Fruit fly (Drosophila melanogaster) whole organism, embryonic: Measurements from ENCODE around the gene CG17249.
A peak's percentile ranks its signal among the peaks of the same experiment; 100 is the strongest.

Experiments
- Atf6 ChIP-seq: fragments of 200-800 bp; sonication (Bioruptor generic); IDR thresholded peaks from 2 replicates; pipeline ENCODE4 v1.3.6; 2022; ENCODE audit warnings: missing biosample characterization, missing genetic modification characterization
- BEAF-32 ChIP-seq: fragments of 200-800 bp; sonication (Bioruptor generic); optimal IDR thresholded peaks from 3 replicates; lab custom pipeline; 2017; ENCODE audit warnings: missing biosample characterization, missing genetic modification characterization, mild to moderate bottlenecking, moderate library complexity, missing genetic modification reagents
- Bteb2 ChIP-seq: fragments of 200-800 bp; sonication (Bioruptor generic); optimal IDR thresholded peaks from 2 replicates; lab custom pipeline; 2016; ENCODE audit warnings: missing biosample characterization, missing genetic modification characterization
- CG10274 ChIP-seq: fragments of 200-800 bp; sonication (Bioruptor generic); optimal IDR thresholded peaks from 3 replicates; lab custom pipeline; 2017; ENCODE audit warnings: missing biosample characterization, mild to moderate bottlenecking, missing genetic modification characterization
- CG11093 ChIP-seq: fragments of 200-800 bp; sonication (Bioruptor generic); IDR thresholded peaks from 3 replicates; pipeline ENCODE4 v1.3.6; 2022; ENCODE audit warnings: missing biosample characterization, missing genetic modification characterization
- CG11398 ChIP-seq: fragments of 200-800 bp; sonication (Bioruptor generic); optimal IDR thresholded peaks from 2 replicates; lab custom pipeline; 2016; ENCODE audit warnings: missing biosample characterization, missing genetic modification characterization
- CG12071 ChIP-seq: fragments of 200-800 bp; sonication (Bioruptor generic); optimal IDR thresholded peaks from 3 replicates; lab custom pipeline; 2018; ENCODE audit warnings: missing biosample characterization, mild to moderate bottlenecking, missing genetic modification characterization
- CG13296 ChIP-seq: fragments of 200-800 bp; sonication (Bioruptor generic); optimal IDR thresholded peaks from 3 replicates; lab custom pipeline; 2018; ENCODE audit warnings: missing biosample characterization, mild to moderate bottlenecking, missing genetic modification characterization
- CG13624 ChIP-seq: fragments of 200-800 bp; sonication (Bioruptor generic); optimal IDR thresholded peaks from 2 replicates; lab custom pipeline; 2016; ENCODE audit warnings: missing biosample characterization, missing genetic modification characterization
- CG14441 ChIP-seq: fragments of 200-800 bp; sonication (Bioruptor generic); IDR thresholded peaks from 2 replicates; pipeline ENCODE4 v1.3.6; 2022; ENCODE audit warnings: missing biosample characterization, missing genetic modification characterization
- CG16815 ChIP-seq: fragments of 200-800 bp; sonication (Bioruptor generic); optimal IDR thresholded peaks from 3 replicates; lab custom pipeline; 2017; ENCODE audit warnings: missing biosample characterization, mild to moderate bottlenecking, missing genetic modification characterization
- CG17328 ChIP-seq: fragments of 200-800 bp; sonication (Bioruptor generic); IDR thresholded peaks from 2 replicates; pipeline ENCODE4 v1.3.6; 2022; ENCODE audit warnings: missing biosample characterization, missing genetic modification characterization
- CG17568 ChIP-seq: fragments of 200-800 bp; sonication (Bioruptor generic); optimal IDR thresholded peaks from 2 replicates; lab custom pipeline; 2018; ENCODE audit warnings: missing biosample characterization, mild to moderate bottlenecking, missing genetic modification characterization, moderate library complexity
- CG2875 ChIP-seq: fragments of 200-800 bp; sonication (Bioruptor generic); optimal IDR thresholded peaks from 2 replicates; lab custom pipeline; 2017; ENCODE audit warnings: missing biosample characterization, mild to moderate bottlenecking, missing genetic modification characterization, missing genetic modification reagents
- CG3838 ChIP-seq: fragments of 200-800 bp; sonication (Bioruptor generic); optimal IDR thresholded peaks from 3 replicates; lab custom pipeline; 2016; ENCODE audit warnings: missing biosample characterization, missing genetic modification characterization
- CG42726 ChIP-seq: fragments of 200-800 bp; sonication (Bioruptor generic); IDR thresholded peaks from 2 replicates; pipeline ENCODE4 v1.3.6; 2022; ENCODE audit warnings: missing biosample characterization, missing genetic modification characterization; ENCODE audit not compliant: partially characterized antibody
- CG4328 ChIP-seq: fragments of 200-800 bp; sonication (Bioruptor generic); optimal IDR thresholded peaks from 3 replicates; lab custom pipeline; 2017; ENCODE audit warnings: missing biosample characterization, missing genetic modification reagents, missing genetic modification characterization
- CG5953 ChIP-seq: fragments of 200-800 bp; sonication (Bioruptor generic); IDR thresholded peaks from 2 replicates; pipeline ENCODE4 v1.3.6; 2022; ENCODE audit warnings: missing biosample characterization, missing genetic modification characterization
- CG6689 ChIP-seq: fragments of 200-800 bp; sonication (Bioruptor generic); IDR thresholded peaks from 2 replicates; pipeline ENCODE4 v1.3.6; 2022; ENCODE audit warnings: missing biosample characterization, missing genetic modification characterization
- CG7372 ChIP-seq: fragments of 200-800 bp; sonication (Bioruptor generic); IDR thresholded peaks from 2 replicates; pipeline ENCODE4 v1.3.6; 2022; ENCODE audit warnings: missing biosample characterization, missing genetic modification characterization
- CG8281 ChIP-seq: fragments of 200-800 bp; sonication (Bioruptor generic); optimal IDR thresholded peaks from 2 replicates; lab custom pipeline; 2018; ENCODE audit warnings: missing biosample characterization, mild to moderate bottlenecking, missing genetic modification characterization, moderate library complexity
- CG8290 ChIP-seq, 3 experiments: fragments of 200-800 bp; sonication (Bioruptor generic); optimal IDR thresholded peaks; 2 replicates each; lab custom pipeline; 2016 to 2019; ENCODE audit warnings: missing biosample characterization in 3 of 3, missing genetic modification characterization in 3 of 3, mild to moderate bottlenecking in 2 of 3, moderate library complexity in 1 of 3
- Chrac-16 ChIP-seq: fragments of 200-800 bp; sonication (Bioruptor generic); optimal IDR thresholded peaks from 3 replicates; lab custom pipeline; 2016; ENCODE audit warnings: missing biosample characterization, missing genetic modification characterization
- CkIIα-i1 ChIP-seq: fragments of 200-800 bp; sonication (Bioruptor generic); IDR thresholded peaks from 2 replicates; pipeline ENCODE4 v1.3.6; 2022; ENCODE audit warnings: missing biosample characterization, missing genetic modification characterization
- D19B ChIP-seq: fragments of 200-800 bp; sonication (Bioruptor generic); optimal IDR thresholded peaks from 2 replicates; lab custom pipeline; 2017; ENCODE audit warnings: missing biosample characterization, mild to moderate bottlenecking, missing genetic modification characterization
- Dad ChIP-seq: fragments of 200-800 bp; sonication (Bioruptor generic); optimal IDR thresholded peaks from 3 replicates; lab custom pipeline; 2016; ENCODE audit warnings: missing biosample characterization, missing genetic modification characterization
- Doc2 ChIP-seq: fragments of 200-800 bp; sonication (Bioruptor generic); IDR thresholded peaks from 2 replicates; pipeline ENCODE4 v1.3.6; 2022; ENCODE audit warnings: missing biosample characterization, missing genetic modification characterization
- Ets97D ChIP-seq: fragments of 200-800 bp; sonication (Bioruptor generic); optimal IDR thresholded peaks from 3 replicates; lab custom pipeline; 2016; ENCODE audit warnings: missing biosample characterization, missing genetic modification characterization
- HLH3B ChIP-seq: fragments of 200-800 bp; sonication (Bioruptor generic); IDR thresholded peaks from 2 replicates; pipeline ENCODE4 v1.3.6; 2022; ENCODE audit warnings: missing biosample characterization, missing genetic modification characterization
- Hand ChIP-seq: fragments of 200-800 bp; sonication (Bioruptor generic); optimal IDR thresholded peaks from 2 replicates; lab custom pipeline; 2017; ENCODE audit warnings: mild to moderate bottlenecking, missing biosample characterization, missing genetic modification reagents, missing genetic modification characterization
- Hmr ChIP-seq: fragments of 200-800 bp; sonication (Bioruptor generic); optimal IDR thresholded peaks from 3 replicates; lab custom pipeline; 2017; ENCODE audit warnings: mild to moderate bottlenecking, missing biosample characterization, missing genetic modification reagents, missing genetic modification characterization
- Meics ChIP-seq: fragments of 200-800 bp; sonication (Bioruptor generic); optimal IDR thresholded peaks from 2 replicates; lab custom pipeline; 2017; ENCODE audit warnings: missing biosample characterization, mild to moderate bottlenecking, missing genetic modification characterization
- NC2α ChIP-seq: fragments of 200-800 bp; sonication (Bioruptor generic); optimal IDR thresholded peaks from 2 replicates; lab custom pipeline; 2016; ENCODE audit warnings: missing biosample characterization, missing genetic modification characterization
- PHDP ChIP-seq: fragments of 200-800 bp; sonication (Bioruptor generic); optimal IDR thresholded peaks from 3 replicates; lab custom pipeline; 2018; ENCODE audit warnings: missing biosample characterization, mild to moderate bottlenecking, missing genetic modification characterization, moderate library complexity
- Spps ChIP-seq: fragments of 200-800 bp; sonication (Bioruptor generic); optimal IDR thresholded peaks from 2 replicates; lab custom pipeline; 2018; ENCODE audit warnings: missing biosample characterization, mild to moderate bottlenecking, missing genetic modification characterization
- ab ChIP-seq: fragments of 200-800 bp; sonication (Bioruptor generic); optimal IDR thresholded peaks from 2 replicates; lab custom pipeline; 2016; ENCODE audit warnings: missing biosample characterization, missing genetic modification characterization
- ara ChIP-seq: fragments of 200-800 bp; sonication (Bioruptor generic); IDR thresholded peaks from 2 replicates; pipeline ENCODE4 v1.3.6; 2022; ENCODE audit warnings: missing biosample characterization, missing genetic modification characterization
- az2 ChIP-seq: fragments of 200-800 bp; sonication (Bioruptor generic); optimal IDR thresholded peaks from 3 replicates; lab custom pipeline; 2016; ENCODE audit warnings: missing biosample characterization, missing genetic modification characterization
- btn ChIP-seq: fragments of 200-800 bp; sonication (Bioruptor generic); optimal IDR thresholded peaks from 2 replicates; lab custom pipeline; 2016; ENCODE audit warnings: missing biosample characterization, missing genetic modification characterization
- cg ChIP-seq: fragments of 200-800 bp; sonication (Bioruptor generic); optimal IDR thresholded peaks from 3 replicates; lab custom pipeline; 2019; ENCODE audit warnings: missing biosample characterization, mild to moderate bottlenecking, missing genetic modification characterization, moderate library complexity
- chm ChIP-seq: fragments of 200-800 bp; sonication (Bioruptor generic); IDR thresholded peaks from 2 replicates; pipeline ENCODE4 v1.3.6; 2022; ENCODE audit warnings: missing biosample characterization, missing genetic modification characterization
- dimm ChIP-seq: fragments of 200-800 bp; sonication (Bioruptor generic); IDR thresholded peaks from 2 replicates; pipeline ENCODE4 v1.3.6; 2022; ENCODE audit warnings: missing biosample characterization, missing genetic modification characterization
- fd3F ChIP-seq: fragments of 200-800 bp; sonication (Bioruptor generic); optimal IDR thresholded peaks from 2 replicates; lab custom pipeline; 2018; ENCODE audit warnings: missing biosample characterization, mild to moderate bottlenecking, missing genetic modification characterization, moderate library complexity
- ham ChIP-seq: fragments of 200-800 bp; sonication (Bioruptor generic); IDR thresholded peaks from 2 replicates; pipeline ENCODE4 v1.3.6; 2022; ENCODE audit warnings: missing biosample characterization, missing genetic modification characterization
- hkb ChIP-seq, 2 experiments: fragments of 200-800 bp in 1 of 2; fragments of >200 bp in 1 of 2; sonication (Bioruptor generic) in 1 of 2; IDR thresholded peaks in 1 of 2; optimal IDR thresholded peaks in 1 of 2; 2 replicates each; pipeline versions ENCODE4 v1.3.6 to Lab custom; 2017 to 2022; ENCODE audit warnings: missing biosample characterization in 1 of 2, missing genetic modification characterization in 1 of 2
- kay ChIP-seq: fragments of 200-800 bp; sonication (Bioruptor generic); optimal IDR thresholded peaks from 2 replicates; lab custom pipeline; 2016; ENCODE audit warnings: missing biosample characterization, missing genetic modification characterization
- knrl ChIP-seq: fragments of 200-800 bp; sonication (Bioruptor generic); IDR thresholded peaks from 3 replicates; pipeline ENCODE4 v1.3.6; 2022; ENCODE audit warnings: missing biosample characterization, missing genetic modification characterization; ENCODE audit not compliant: partially characterized antibody
- lab ChIP-seq: fragments of 200-800 bp; sonication (Bioruptor generic); optimal IDR thresholded peaks from 3 replicates; lab custom pipeline; 2017; ENCODE audit warnings: missing biosample characterization, missing genetic modification characterization, mild to moderate bottlenecking, moderate library complexity, missing genetic modification reagents
- lmd ChIP-seq: fragments of 200-800 bp; sonication (Bioruptor generic); IDR thresholded peaks from 2 replicates; pipeline ENCODE4 v1.3.6; 2022; ENCODE audit warnings: missing biosample characterization, missing genetic modification characterization
- z ChIP-seq: fragments of 200-800 bp; sonication (Bioruptor generic); IDR thresholded peaks from 3 replicates; pipeline ENCODE4 v1.3.6; 2022; ENCODE audit warnings: missing biosample characterization, missing genetic modification characterization

CG17249 gene

dm6 chr3L:1609611-1610010, 37.7 kb downstream of the CG17249 start (continued):
- TF ChIP-seq CG5953 (GFP tag; lab: Robert Waterston, UW) = no peak
- no peak for TF ChIP-seq knrl (GFP tag; lab: Robert Waterston, UW)
- TF ChIP-seq hkb (optimal IDR thresholded peaks at IDR 0.05; lab: Kevin White, UChicago) = no peak
- TF ChIP-seq hkb (GFP tag; IDR thresholded peaks at IDR 0.05; lab: Robert Waterston, UW) = peak; percentile 34; the same call in 1 of the 2 replicates
- no peak for TF ChIP-seq CG3838 (GFP tag; lab: Kevin White, UChicago)
- TF ChIP-seq lmd = peak; percentile 68; the same call in 1 of the 2 replicates
- no peak for TF ChIP-seq dimm (GFP tag; lab: Robert Waterston, UW)
- no peak for TF ChIP-seq ham (GFP tag; lab: Robert Waterston, UW)
- peak; percentile 48; the same call in 1 of the 2 replicates for TF ChIP-seq CG7372 (GFP tag; lab: Robert Waterston, UW)
- peak; percentile 1 for TF ChIP-seq Hand (GFP tag; lab: Kevin White, UChicago)
- peak; percentile 3 for TF ChIP-seq Dad (GFP tag; lab: Kevin White, UChicago)
- no peak for TF ChIP-seq HLH3B (GFP tag; lab: Robert Waterston, UW)
- no peak for TF ChIP-seq CG17568
- TF ChIP-seq PHDP (tag; lab: Kevin White, UChicago) = peak; percentile 48
- peak; percentile 36 for TF ChIP-seq lab (GFP tag; lab: Kevin White, UChicago)
- TF ChIP-seq CG11398 (GFP tag; lab: Kevin White, UChicago) = no peak
- no peak for TF ChIP-seq NC2α
- no peak for TF ChIP-seq btn (GFP tag; lab: Kevin White, UChicago)
- peak; percentile 29 for TF ChIP-seq CG13624
- TF ChIP-seq chm (GFP tag; lab: Robert Waterston, UW) = no peak
- TF ChIP-seq cg (GFP tag; lab: Kevin White, UChicago) = no peak
- TF ChIP-seq CG2875 (GFP tag; lab: Kevin White, UChicago) = no peak
- TF ChIP-seq CG13296 (GFP tag; lab: Kevin White, UChicago) = peak; percentile 12
- TF ChIP-seq CG11093 (GFP tag; lab: Robert Waterston, UW) = no peak
- TF ChIP-seq CG8281 (tag; lab: Kevin White, UChicago) = no peak
- peak; percentile 44; the same call in 1 of the 2 replicates for TF ChIP-seq CG6689 (GFP tag; lab: Robert Waterston, UW)
- no peak for TF ChIP-seq Ets97D (GFP tag; lab: Kevin White, UChicago)
- TF ChIP-seq CG8290 (GFP tag; optimal IDR thresholded peaks at IDR 0.05; lab: Kevin White, UChicago) = no peak
- peak in 1 of 2 experiments; percentile 25 for TF ChIP-seq CG8290 (tag; optimal IDR thresholded peaks at IDR 0.05; lab: Kevin White, UChicago)
- TF ChIP-seq az2 (GFP tag; lab: Kevin White, UChicago) = no peak
- TF ChIP-seq CkIIα-i1 (GFP tag; lab: Robert Waterston, UW) = no peak
- peak; percentile 32 for TF ChIP-seq Bteb2 (GFP tag; lab: Kevin White, UChicago)
- TF ChIP-seq CG42726 (GFP tag; lab: Robert Waterston, UW) = no peak
- TF ChIP-seq Meics (GFP tag; lab: Kevin White, UChicago) = peak; percentile 68
- peak; percentile 34 for TF ChIP-seq D19B (GFP tag; lab: Kevin White, UChicago)
- peak; percentile 57 for TF ChIP-seq Hmr (GFP tag; lab: Kevin White, UChicago)
- no peak for TF ChIP-seq z (GFP tag; lab: Robert Waterston, UW)
- TF ChIP-seq ara (GFP tag; lab: Robert Waterston, UW) = no peak
- peak; percentile 56; the same call in 1 of the 2 replicates for TF ChIP-seq CG14441
- TF ChIP-seq BEAF-32 (GFP tag; lab: Kevin White, UChicago) = no peak
- TF ChIP-seq CG17328 = 0 out of 2 replicates have a peak, but pooled peaks have one; percentile 20
- TF ChIP-seq CG12071 = no peak
- TF ChIP-seq CG16815 (GFP tag; lab: Kevin White, UChicago) = peak; percentile 14
- TF ChIP-seq CG4328 (GFP tag; lab: Kevin White, UChicago) = no peak
- TF ChIP-seq Chrac-16 (GFP tag; lab: Kevin White, UChicago) = peak; percentile 9
- TF ChIP-seq Atf6 (GFP tag; lab: Robert Waterston, UW) = peak; percentile 70
- no peak for TF ChIP-seq ab (GFP tag; lab: Kevin White, UChicago)
- TF ChIP-seq fd3F (GFP tag; lab: Kevin White, UChicago) = peak; percentile 20
- no peak for TF ChIP-seq kay (GFP tag; lab: Kevin White, UChicago)
- no peak for TF ChIP-seq Doc2
- TF ChIP-seq CG10274 (GFP tag; lab: Kevin White, UChicago) = peak; percentile 9
- TF ChIP-seq Spps (tag; lab: Kevin White, UChicago) = no peak
